Fruit fly (Drosophila melanogaster): ENCODE results near the gene Oseg5.
A peak's percentile ranks its signal among the peaks of the same experiment; 100 is the strongest.

Oseg5 gene

dm6 chr2L:20840006-20840405 lies 4.4 kb upstream of the Oseg5 start:
- TF ChIP-seq CG7045 (GFP tag; optimal IDR thresholded peaks at IDR 0.05) (no peak), CG14711 (tag; optimal IDR thresholded peaks at IDR 0.05) (no peak), toe (GFP tag; optimal IDR thresholded peaks at IDR 0.05) (no peak), Mnt (GFP tag; optimal IDR thresholded peaks at IDR 0.05) (no peak), CG33017 (tag; optimal IDR thresholded peaks at IDR 0.05) (no peak), cnc (optimal IDR thresholded peaks at IDR 0.05) (no peak), bab1 (GFP tag; optimal IDR thresholded peaks at IDR 0.05) (no peak)

- TF ChIP-seq Crg-1 (GFP tag; optimal IDR thresholded peaks at IDR 0.05) (no peak), Hr96 (GFP tag; optimal IDR thresholded peaks at IDR 0.05) (no peak), CG14711 (tag; optimal IDR thresholded peaks at IDR 0.05) (no peak), CG7045 (GFP tag; optimal IDR thresholded peaks at IDR 0.05) (no peak), CG5204 (GFP tag; optimal IDR thresholded peaks at IDR 0.05) (no peak), Clk (GFP tag; optimal IDR thresholded peaks at IDR 0.05) (no peak), cic (GFP tag; optimal IDR thresholded peaks at IDR 0.05) (no peak), Mnt (GFP tag; optimal IDR thresholded peaks at IDR 0.05) (no peak), kay (GFP tag; ENCODE audit: borderline replicate concordance) (no peak), CG7101 (tag; optimal IDR thresholded peaks at IDR 0.05) (no peak), pad (GFP tag; optimal IDR thresholded peaks at IDR 0.05) (no peak), bab1 (GFP tag; optimal IDR thresholded peaks at IDR 0.05) (no peak), tj (GFP tag; optimal IDR thresholded peaks at IDR 0.05) (no peak), CG11617 (GFP tag; optimal IDR thresholded peaks at IDR 0.05) (no peak), ovo (GFP tag; optimal IDR thresholded peaks at IDR 0.05) (no peak), CG1620 (GFP tag; optimal IDR thresholded peaks at IDR 0.05) (no peak), cnc (optimal IDR thresholded peaks at IDR 0.05) (no peak), toe (GFP tag; optimal IDR thresholded peaks at IDR 0.05) (no peak), CG33017 (tag; optimal IDR thresholded peaks at IDR 0.05) (no peak), CG12768 (GFP tag; optimal IDR thresholded peaks at IDR 0.05) (no peak)
Measured at dm6 chr2L:20837885-20838284, 2.2 kb upstream of the Oseg5 start, which contains the start of gene Spn38F. Spn38F (minus strand) TSS chr2L:20837985.

dm6 chr2L:20831060-20831459 lies 4.6 kb downstream of the Oseg5 start, which contains the start of gene CG31674:
CG31674 (plus strand) TSS chr2L:20831262.
- TF ChIP-seq tj (GFP tag; optimal IDR thresholded peaks at IDR 0.05) (peak; percentile 1), toe (GFP tag; optimal IDR thresholded peaks at IDR 0.05) (no peak), Mnt (GFP tag; optimal IDR thresholded peaks at IDR 0.05) (peak; percentile 35), bab1 (GFP tag; optimal IDR thresholded peaks at IDR 0.05) (peak; percentile 72), CG1620 (GFP tag; optimal IDR thresholded peaks at IDR 0.05) (peak; percentile 4), CG33017 (tag; optimal IDR thresholded peaks at IDR 0.05) (peak; percentile 25), cic (GFP tag; optimal IDR thresholded peaks at IDR 0.05) (peak; percentile 55), Clk (GFP tag; optimal IDR thresholded peaks at IDR 0.05) (no peak)

dm6 chr2L:20829755-20830396 lies 5.8 kb downstream of the Oseg5 start:
- peak; percentile 21 for TF ChIP-seq CG11617 (GFP tag; optimal IDR thresholded peaks at IDR 0.05)
- TF ChIP-seq Mnt (GFP tag; optimal IDR thresholded peaks at IDR 0.05): peak; percentile 7
- TF ChIP-seq ovo (GFP tag; optimal IDR thresholded peaks at IDR 0.05): peak; percentile 9
- peak; percentile 24 for TF ChIP-seq cic (GFP tag; optimal IDR thresholded peaks at IDR 0.05)
- peak; percentile 16 for TF ChIP-seq CG33017 (tag; optimal IDR thresholded peaks at IDR 0.05)
- no peak for TF ChIP-seq CG5204 (GFP tag; optimal IDR thresholded peaks at IDR 0.05)
- peak; percentile 93 for TF ChIP-seq CG14711 (tag; optimal IDR thresholded peaks at IDR 0.05)
- TF ChIP-seq bab1 (GFP tag; optimal IDR thresholded peaks at IDR 0.05): peak; percentile 0
- TF ChIP-seq CG7045 (GFP tag; optimal IDR thresholded peaks at IDR 0.05): no peak
- TF ChIP-seq pad (GFP tag; optimal IDR thresholded peaks at IDR 0.05): peak; percentile 0
- peak; percentile 22 for TF ChIP-seq CG7101 (tag; optimal IDR thresholded peaks at IDR 0.05)
- TF ChIP-seq Hr96 (GFP tag; optimal IDR thresholded peaks at IDR 0.05): no peak
- peak; percentile 45 for TF ChIP-seq tj (GFP tag; optimal IDR thresholded peaks at IDR 0.05)

- TF ChIP-seq tj (GFP tag; optimal IDR thresholded peaks at IDR 0.05) (no peak), Hr96 (GFP tag; optimal IDR thresholded peaks at IDR 0.05) (no peak), bab1 (GFP tag; optimal IDR thresholded peaks at IDR 0.05) (no peak), CG1620 (GFP tag; optimal IDR thresholded peaks at IDR 0.05) (no peak), Crg-1 (GFP tag; optimal IDR thresholded peaks at IDR 0.05) (no peak)
Measured at dm6 chr2L:20829309-20829708, 6.3 kb downstream of the Oseg5 start, which contains the start of gene CG31673. CG31673 (plus strand) TSS chr2L:20829609.

dm6 chr2L:20828701-20829100 lies 6.9 kb downstream of the Oseg5 start:
- TF ChIP-seq cic (GFP tag; optimal IDR thresholded peaks at IDR 0.05) (peak; percentile 55), CG14711 (tag; optimal IDR thresholded peaks at IDR 0.05) (no peak)

- TF ChIP-seq CG7045 (GFP tag; optimal IDR thresholded peaks at IDR 0.05) (no peak), cnc (optimal IDR thresholded peaks at IDR 0.05) (no peak), CG12768 (GFP tag; optimal IDR thresholded peaks at IDR 0.05) (no peak), Hr96 (GFP tag; optimal IDR thresholded peaks at IDR 0.05) (no peak), toe (GFP tag; optimal IDR thresholded peaks at IDR 0.05) (no peak), pad (GFP tag; optimal IDR thresholded peaks at IDR 0.05) (no peak), bab1 (GFP tag; optimal IDR thresholded peaks at IDR 0.05) (no peak), CG33017 (tag; optimal IDR thresholded peaks at IDR 0.05) (no peak), CG11617 (GFP tag; optimal IDR thresholded peaks at IDR 0.05) (no peak), kay (GFP tag; ENCODE audit: borderline replicate concordance) (no peak), CG1620 (GFP tag; optimal IDR thresholded peaks at IDR 0.05) (no peak), tj (GFP tag; optimal IDR thresholded peaks at IDR 0.05) (no peak), Clk (GFP tag; optimal IDR thresholded peaks at IDR 0.05) (no peak), cic (GFP tag; optimal IDR thresholded peaks at IDR 0.05) (no peak), CG14711 (tag; optimal IDR thresholded peaks at IDR 0.05) (no peak), CG5204 (GFP tag; optimal IDR thresholded peaks at IDR 0.05) (no peak), Mnt (GFP tag; optimal IDR thresholded peaks at IDR 0.05) (no peak)
Measured at dm6 chr2L:20827045-20827444, 8.6 kb downstream of the Oseg5 start.
